Fruit fly (Drosophila melanogaster): Measurements from ENCODE around the gene CG9705.
A peak's percentile ranks its signal among the peaks of the same experiment; 100 is the strongest.

The CG9705 gene

dm6 chr3L:16782789-16783188 is 2.9 kb downstream of the CG9705 start, which contains the start of gene CG9706 (continued):
- TF ChIP-seq Sry-δ (GFP tag; optimal IDR thresholded peaks at IDR 0.05) (peak; percentile 35), gfzf (GFP tag; optimal IDR thresholded peaks at IDR 0.05) (peak; percentile 79), pzg (GFP tag; optimal IDR thresholded peaks at IDR 0.05) (peak; percentile 55), Doc3 (GFP tag; IDR thresholded peaks at IDR 0.05; ENCODE audit: partially characterized antibody) (0 out of 3 replicates have a peak, but pooled peaks have one; percentile 33), MESR4 (GFP tag; optimal IDR thresholded peaks at IDR 0.05) (peak; percentile 43), kay (GFP tag; optimal IDR thresholded peaks at IDR 0.05) (peak; percentile 2), CG4360 (GFP tag; IDR thresholded peaks at IDR 0.05) (no peak)

- TF ChIP-seq Trl (optimal IDR thresholded peaks at IDR 0.05) (no peak), Trl (GFP tag; optimal IDR thresholded peaks at IDR 0.05) (no peak), CG17612 (GFP tag; IDR thresholded peaks at IDR 0.05) (no peak), hb (GFP tag; IDR thresholded peaks at IDR 0.05; ENCODE audit: partially characterized antibody) (no peak), CG18599 (GFP tag; optimal IDR thresholded peaks at IDR 0.05) (no peak), E2f1 (GFP tag; IDR thresholded peaks at IDR 0.05) (no peak), CG3065 (GFP tag; optimal IDR thresholded peaks at IDR 0.05) (no peak), CG2199 (GFP tag; IDR thresholded peaks at IDR 0.05) (no peak), CG15696 (tag; optimal IDR thresholded peaks at IDR 0.05) (peak; percentile 3), Bgb (GFP tag; IDR thresholded peaks at IDR 0.05; ENCODE audit: partially characterized antibody) (no peak), CG18262 (tag; optimal IDR thresholded peaks at IDR 0.05) (no peak), Fer2 (tag; optimal IDR thresholded peaks at IDR 0.05) (no peak), YL-1 (GFP tag; optimal IDR thresholded peaks at IDR 0.05) (peak; percentile 27), MBD-R2 (GFP tag; IDR thresholded peaks at IDR 0.05) (peak; percentile 65), Hand (GFP tag; optimal IDR thresholded peaks at IDR 0.05) (no peak), sens-2 (GFP tag; IDR thresholded peaks at IDR 0.05) (no peak), CG14860 (GFP tag; IDR thresholded peaks at IDR 0.05; ENCODE audit: partially characterized antibody) (no peak), Opbp (GFP tag; IDR thresholded peaks at IDR 0.05; ENCODE audit: partially characterized antibody) (no peak), fd3F (GFP tag; optimal IDR thresholded peaks at IDR 0.05) (no peak), CG9797 (GFP tag; optimal IDR thresholded peaks at IDR 0.05) (peak; percentile 78), Gug (GFP tag; IDR thresholded peaks at IDR 0.05) (no peak), cato (GFP tag; optimal IDR thresholded peaks at IDR 0.05; ENCODE audit: borderline replicate concordance) (no peak), disco-r (GFP tag; optimal IDR thresholded peaks at IDR 0.05) (no peak), salm (tag; optimal IDR thresholded peaks at IDR 0.05) (no peak), vnd (GFP tag; IDR thresholded peaks at IDR 0.05; ENCODE audit: partially characterized antibody) (no peak), CG9727 (GFP tag; optimal IDR thresholded peaks at IDR 0.05) (no peak), tx (GFP tag; optimal IDR thresholded peaks at IDR 0.05) (no peak), oc (tag; optimal IDR thresholded peaks at IDR 0.05) (no peak), Oli (tag; optimal IDR thresholded peaks at IDR 0.05) (no peak), CG2712 (tag; optimal IDR thresholded peaks at IDR 0.05) (no peak), Gsc (GFP tag; IDR thresholded peaks at IDR 0.05) (no peak), pan (optimal IDR thresholded peaks at IDR 0.05) (no peak), pan (GFP tag; optimal IDR thresholded peaks at IDR 0.05 in 1 of 2, IDR thresholded peaks at IDR 0.05 in 1 of 2) (no peak), CG1602 (GFP tag; optimal IDR thresholded peaks at IDR 0.05) (no peak), CG12071 (GFP tag; optimal IDR thresholded peaks at IDR 0.05) (no peak), CG10462 (GFP tag; optimal IDR thresholded peaks at IDR 0.05) (no peak), bab2 (GFP tag; optimal IDR thresholded peaks at IDR 0.05) (no peak), Fer3 (tag; optimal IDR thresholded peaks at IDR 0.05) (no peak), bigmax (GFP tag; optimal IDR thresholded peaks at IDR 0.05) (peak; percentile 86), Sin3A (optimal IDR thresholded peaks at IDR 0.05) (peak; percentile 93), tup (GFP tag; optimal IDR thresholded peaks at IDR 0.05) (no peak), CG11723 (GFP tag; optimal IDR thresholded peaks at IDR 0.05) (no peak), stwl (tag; optimal IDR thresholded peaks at IDR 0.05) (peak; percentile 19)
Observed at dm6 chr3L:16786728-16787127, 6.8 kb downstream of the CG9705 start, which contains the start of gene eIF3e. Gene eIF3e, minus strand, starts transcription at chr3L:16786941.

Measured in whole organism, embryonic.